Fruit fly (Drosophila melanogaster) Kc167 (cell line): ENCODE results near the gene grp.

ENCODE experiments used
- Myc ChIP-seq: fragments of >200 bp; optimal IDR thresholded peaks from 2 replicates; lab custom pipeline; 2017; ENCODE audit warnings: missing external identifiers
- Sin3A ChIP-seq: fragments of >200 bp; optimal IDR thresholded peaks from 2 replicates; lab custom pipeline; 2018; ENCODE audit warnings: missing external identifiers
- h ChIP-seq: fragments of >200 bp; optimal IDR thresholded peaks from 3 replicates; lab custom pipeline; 2018; ENCODE audit warnings: missing external identifiers
- insv ChIP-seq: fragments of >200 bp; optimal IDR thresholded peaks from 3 replicates; lab custom pipeline; 2018; ENCODE audit warnings: missing external identifiers
- psq ChIP-seq: fragments of >200 bp; optimal IDR thresholded peaks from 2 replicates; lab custom pipeline; 2017; ENCODE audit warnings: missing external identifiers
- ttk ChIP-seq: sonication (Bioruptor generic); optimal IDR thresholded peaks from 2 replicates; lab custom pipeline; 2017; ENCODE audit warnings: missing external identifiers

Gene grp

DNA sequence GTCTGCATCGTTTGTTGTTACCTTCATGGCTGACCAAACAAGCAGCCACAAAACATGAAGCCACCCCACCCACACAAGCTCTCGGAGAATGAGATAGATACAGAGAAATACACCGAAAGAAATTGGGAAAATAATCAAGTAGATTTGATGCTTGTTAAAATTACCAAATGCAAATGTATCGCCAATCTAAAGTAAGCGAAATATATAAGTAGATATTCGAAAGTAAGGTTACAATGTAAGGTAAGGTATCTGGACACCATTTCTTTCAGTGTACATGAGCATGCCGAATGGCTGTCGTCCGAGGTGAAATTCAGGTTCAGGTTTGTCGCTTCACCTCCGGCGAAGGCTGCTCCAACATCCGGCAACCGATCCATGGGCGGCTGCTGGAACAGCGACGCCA is 7.6 kb upstream of the grp start:
- TF ChIP-seq insv (lab: Kevin White, UChicago) (no peak), Sin3A (lab: Kevin White, UChicago) (no peak), Myc (no peak), psq (no peak), ttk (no peak)

DNA sequence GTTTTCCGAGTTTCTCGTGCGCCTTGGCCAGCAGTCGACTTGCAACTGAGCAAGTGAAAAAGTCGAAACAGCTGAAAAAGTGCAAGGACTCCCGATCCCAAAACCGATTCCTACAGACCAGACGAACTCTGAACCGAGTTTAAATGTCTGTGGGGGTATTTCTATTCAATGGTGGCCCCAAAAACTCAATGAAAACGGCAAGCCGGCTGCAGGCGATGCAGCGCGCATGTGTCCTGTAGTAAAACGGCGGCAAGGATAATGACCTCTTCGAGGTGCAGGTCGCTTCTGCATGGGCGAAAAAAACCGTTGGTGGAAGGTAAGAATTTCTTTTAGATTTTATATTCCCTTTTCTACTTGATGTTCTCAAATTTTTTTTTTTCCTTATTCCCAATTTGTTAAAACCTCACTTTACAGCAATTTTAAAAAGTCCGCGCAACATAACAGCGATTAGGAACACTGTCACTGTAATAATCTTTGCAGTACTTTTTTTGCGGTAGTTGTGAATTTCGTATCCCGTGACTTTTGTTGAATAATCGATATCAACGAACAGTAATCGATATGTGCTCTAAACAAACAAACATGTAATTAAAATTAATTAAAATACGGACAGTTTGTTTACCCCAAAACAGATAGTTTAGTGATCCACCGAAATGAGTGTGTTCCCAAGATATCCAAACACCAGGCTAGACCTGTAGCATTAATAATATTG is 3.0 kb upstream of the grp start, which contains the start of the genes Trpgamma and her:
Gene Trpgamma, minus strand, starts transcription at position 51 of the 709 bp plus-strand sequence.
Gene her, plus strand, starts transcription at position 535 of the 709 bp plus-strand sequence.
- TF ChIP-seq ttk = no peak
- TF ChIP-seq Myc = no peak
- no peak for TF ChIP-seq Sin3A (lab: Kevin White, UChicago)
- TF ChIP-seq insv (lab: Kevin White, UChicago) = no peak

DNA sequence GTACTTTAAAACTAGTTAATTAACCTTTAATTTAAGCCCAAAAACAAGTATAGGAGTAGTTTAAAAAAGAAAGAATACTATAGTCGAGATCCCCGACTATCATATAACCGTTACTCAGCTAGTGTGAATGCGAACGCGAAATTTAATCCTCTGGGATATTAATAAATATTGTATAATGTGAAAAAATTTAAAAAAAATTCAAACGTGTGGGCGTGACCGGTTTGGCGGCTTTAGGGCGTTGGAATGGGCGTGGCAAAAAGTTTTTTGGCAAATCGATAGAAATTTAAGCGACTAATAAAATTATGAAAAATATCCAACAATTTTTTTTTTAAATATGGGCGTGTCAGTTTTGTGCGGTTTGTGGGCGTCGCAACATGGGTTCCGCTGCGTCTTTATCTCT is 781 bp upstream of the grp start:
- no peak for TF ChIP-seq Myc
- TF ChIP-seq insv (lab: Kevin White, UChicago) = no peak
- no peak for TF ChIP-seq Sin3A (lab: Kevin White, UChicago)
- TF ChIP-seq ttk = no peak
- TF ChIP-seq h = no peak
- TF ChIP-seq psq = no peak

DNA sequence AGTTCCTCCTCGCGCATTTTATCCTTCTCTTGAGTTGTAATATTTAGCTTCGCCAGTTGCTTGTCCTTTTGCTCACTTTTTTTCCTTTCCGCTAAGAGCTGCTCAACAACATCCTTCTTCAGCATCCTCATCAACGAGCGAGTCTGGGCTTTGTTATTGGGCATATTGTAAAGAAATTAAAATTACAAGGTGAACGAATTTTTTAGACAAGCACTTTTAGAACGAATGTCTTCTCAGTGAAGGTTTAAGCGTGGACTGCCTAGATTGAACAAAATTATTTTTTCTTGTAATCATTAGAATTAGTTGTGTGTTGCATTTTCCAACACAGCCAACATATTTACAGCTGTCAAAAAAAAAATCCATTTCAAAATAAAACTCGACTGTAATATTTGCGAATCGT is 2.3 kb downstream of the grp start, which contains the start of gene CG33552:
Gene CG33552, plus strand, starts transcription at position 301 of the 400 bp plus-strand sequence.
- TF ChIP-seq insv (lab: Kevin White, UChicago) (no peak), Sin3A (lab: Kevin White, UChicago) (no peak), Myc (no peak), ttk (no peak), psq (no peak), h (no peak)

DNA sequence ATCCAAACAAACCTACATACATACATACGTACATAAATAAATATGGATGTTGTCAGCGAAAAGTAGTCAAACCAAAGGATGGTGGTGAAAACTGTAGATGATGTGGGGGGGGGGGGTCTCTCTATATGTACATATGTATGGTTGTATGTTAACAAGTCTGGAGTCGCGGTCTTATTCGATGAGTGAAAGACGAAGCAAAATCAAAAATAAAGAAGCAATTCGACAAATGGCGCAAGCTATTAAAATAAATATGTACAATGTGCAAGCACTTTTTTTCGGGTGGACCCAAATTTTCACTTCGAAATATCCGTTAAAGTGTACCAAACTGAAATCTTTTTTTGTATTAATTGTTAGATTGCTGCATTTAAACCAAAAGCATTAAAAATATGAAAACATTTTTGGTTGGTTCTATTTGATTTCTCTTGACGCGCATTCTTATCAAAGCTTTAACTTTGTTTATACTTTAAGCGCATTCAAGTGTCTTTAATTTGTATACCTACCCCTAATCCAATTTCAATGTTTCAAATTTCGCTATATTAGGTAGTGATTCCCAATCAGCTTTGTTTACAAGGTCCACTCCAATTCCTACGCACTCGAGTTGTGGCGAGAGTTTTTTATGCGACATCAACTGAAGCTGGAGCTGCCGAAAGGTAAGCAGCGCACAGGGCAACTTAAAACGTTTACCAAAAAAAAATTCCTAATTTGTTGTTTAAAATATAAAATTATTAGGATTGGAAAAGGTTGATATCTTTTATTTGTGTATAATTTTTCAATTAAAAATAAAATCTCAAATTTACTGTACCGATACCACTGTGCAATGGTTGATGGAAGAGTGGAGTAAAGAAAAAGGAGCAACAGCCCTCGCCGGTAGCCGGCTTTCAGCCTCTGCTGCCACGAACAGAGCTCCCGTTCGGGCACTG is 4.4 kb downstream of the grp start, which contains the start of gene CG31807:
Gene CG31807, minus strand, starts transcription at position 51 of the 920 bp plus-strand sequence.
- TF ChIP-seq insv (lab: Kevin White, UChicago) = no peak
- TF ChIP-seq ttk = no peak
- no peak for TF ChIP-seq h
- TF ChIP-seq Sin3A (lab: Kevin White, UChicago) = no peak
- TF ChIP-seq Myc = no peak
- no peak for TF ChIP-seq psq

DNA sequence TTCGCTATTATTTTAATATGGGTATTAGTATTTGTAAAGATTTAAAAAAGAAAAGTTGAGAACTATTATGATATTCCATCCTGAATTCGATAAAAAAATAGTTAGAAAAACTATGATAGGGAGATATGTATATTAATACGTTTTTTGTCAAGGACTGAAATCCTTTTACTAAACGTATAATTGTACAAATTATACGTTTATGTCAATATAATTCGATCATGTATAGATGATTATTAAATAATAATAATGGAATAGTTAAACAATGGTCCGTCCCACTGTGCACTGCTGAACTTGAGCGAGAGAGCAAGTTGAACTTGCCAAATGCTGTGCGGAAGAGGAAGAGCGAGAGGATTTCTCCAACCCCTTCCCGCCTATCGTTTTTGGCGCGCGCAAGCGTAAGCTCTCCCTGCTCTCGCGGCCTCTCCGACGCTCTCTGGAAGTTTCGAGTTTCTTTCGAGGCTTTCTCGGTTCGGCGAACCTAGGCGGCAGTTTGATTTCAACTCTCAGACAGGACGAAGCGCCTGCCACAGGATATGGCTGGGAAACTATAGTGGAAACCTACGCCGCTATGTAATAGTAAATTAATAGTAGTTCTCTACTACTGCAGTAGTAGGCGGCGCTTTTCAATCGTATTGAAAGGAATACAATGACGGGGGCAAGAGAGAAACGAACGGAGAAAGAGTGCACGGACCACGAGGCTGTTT is 5.2 kb downstream of the grp start:
- no peak for TF ChIP-seq Sin3A (lab: Kevin White, UChicago)
- TF ChIP-seq psq = no peak
- TF ChIP-seq Myc = no peak
- no peak for TF ChIP-seq ttk
- no peak for TF ChIP-seq insv (lab: Kevin White, UChicago)

DNA sequence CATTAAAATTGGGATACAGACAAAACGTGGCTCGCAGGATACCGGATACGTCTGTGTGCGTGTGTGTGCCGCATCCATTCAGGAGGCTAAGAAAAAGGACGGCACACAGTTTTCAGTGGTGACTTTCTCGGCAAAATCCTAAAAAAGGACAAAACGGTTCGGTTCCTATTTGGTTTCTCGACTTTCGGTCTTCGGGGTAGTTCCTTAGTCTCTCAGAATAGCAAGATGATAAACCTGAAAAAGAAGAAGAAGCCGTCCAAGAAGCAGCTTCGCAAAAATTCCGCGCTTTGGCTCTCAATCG is 5.7 kb downstream of the grp start:
- no peak for TF ChIP-seq ttk

DNA sequence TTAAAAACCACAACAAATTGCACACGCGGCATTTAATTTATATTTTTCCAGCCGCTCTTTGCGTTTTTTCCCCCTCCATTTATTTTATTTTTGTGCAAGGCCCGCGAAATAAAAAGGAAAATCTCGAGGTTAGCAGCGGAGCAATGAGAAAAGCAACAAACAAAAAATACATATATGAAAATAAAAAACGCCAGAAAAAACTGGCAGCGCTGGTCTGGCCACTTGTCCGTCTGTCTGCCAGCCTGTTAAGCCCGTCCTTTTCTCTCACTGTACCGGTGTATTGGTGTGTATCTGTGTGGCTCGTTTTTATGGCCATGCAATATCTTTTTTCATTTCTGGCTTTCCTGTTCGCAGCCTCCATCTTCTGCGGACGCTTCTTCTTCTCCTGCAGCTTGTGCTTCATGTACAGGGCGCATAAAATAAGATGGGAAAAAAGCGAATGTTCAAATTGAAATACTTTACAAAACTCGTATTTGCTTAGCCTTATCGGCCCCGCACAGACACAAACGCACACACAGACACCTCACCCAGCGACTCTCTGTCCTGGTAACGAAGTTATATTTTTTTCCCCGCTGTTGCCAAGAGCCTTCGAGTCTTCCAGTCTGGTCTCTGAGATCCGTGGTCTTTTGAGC is 6.7 kb downstream of the grp start:
- no peak for TF ChIP-seq ttk
- TF ChIP-seq Sin3A (lab: Kevin White, UChicago) = no peak
- no peak for TF ChIP-seq psq
- TF ChIP-seq insv (lab: Kevin White, UChicago) = no peak
- TF ChIP-seq h = no peak
- no peak for TF ChIP-seq Myc

DNA sequence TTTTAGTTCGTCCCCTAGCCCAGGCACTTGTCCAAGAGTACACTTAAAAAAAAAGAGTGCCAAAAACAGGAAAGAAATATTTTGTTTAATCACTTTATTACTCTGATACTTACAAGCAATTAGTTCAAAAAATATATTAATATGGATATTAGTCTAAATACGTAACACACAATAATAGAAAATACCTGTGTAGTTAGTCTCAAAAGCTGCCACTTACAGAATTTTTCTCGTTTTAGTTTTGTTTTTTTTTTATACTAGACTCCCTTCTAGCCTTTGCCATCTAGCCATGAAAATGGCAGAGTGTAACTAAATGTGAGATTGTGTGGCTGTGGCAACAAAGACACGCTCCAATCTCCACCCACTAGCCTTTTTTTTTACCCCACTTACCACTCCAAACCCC is 8.0 kb downstream of the grp start:
- TF ChIP-seq psq = no peak
- TF ChIP-seq Sin3A (lab: Kevin White, UChicago) = no peak
- no peak for TF ChIP-seq insv (lab: Kevin White, UChicago)
- no peak for TF ChIP-seq ttk
- TF ChIP-seq h = no peak
- no peak for TF ChIP-seq Myc

DNA sequence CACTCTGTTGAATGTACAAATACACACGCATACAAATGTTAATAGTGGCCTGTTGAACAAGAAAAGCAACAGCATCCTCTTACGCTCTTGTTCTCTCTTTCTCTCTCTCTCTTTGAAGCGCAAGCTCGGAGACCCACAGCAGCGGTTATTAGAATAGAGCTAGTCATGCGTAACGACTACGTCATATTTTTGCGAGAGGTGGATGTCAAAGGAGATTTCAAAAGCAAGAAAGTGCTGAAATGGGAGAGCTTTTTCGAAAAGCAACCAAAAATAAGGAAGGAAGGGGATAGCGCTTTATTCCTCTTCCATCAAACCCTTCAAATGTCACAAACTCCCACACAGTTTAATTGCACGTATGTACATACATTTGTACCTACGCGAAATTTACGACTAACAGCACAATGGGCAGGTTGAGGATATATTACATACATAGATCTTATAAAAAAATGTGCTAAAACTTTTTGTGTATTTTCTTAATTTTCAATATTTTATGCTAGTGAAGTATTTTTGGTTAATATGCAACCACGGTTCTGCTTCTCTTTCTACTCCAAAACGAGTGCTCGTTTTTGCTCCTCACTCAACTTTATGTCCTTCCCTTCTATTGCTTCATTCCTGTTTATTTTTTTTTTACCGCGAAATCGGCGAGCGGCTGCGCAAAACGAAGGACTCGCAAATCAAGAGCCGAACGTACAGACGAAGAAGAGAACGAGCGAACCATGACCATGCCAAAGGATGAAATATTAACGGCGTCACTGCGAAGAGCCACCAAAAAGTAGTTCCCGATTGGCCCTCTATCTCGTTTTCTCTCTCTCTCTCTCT is 10.2 kb downstream of the grp start:
- TF ChIP-seq insv (lab: Kevin White, UChicago) = no peak
- TF ChIP-seq Sin3A (lab: Kevin White, UChicago) = no peak
- no peak for TF ChIP-seq Myc
- no peak for TF ChIP-seq h
- TF ChIP-seq ttk = no peak
- no peak for TF ChIP-seq psq

DNA sequence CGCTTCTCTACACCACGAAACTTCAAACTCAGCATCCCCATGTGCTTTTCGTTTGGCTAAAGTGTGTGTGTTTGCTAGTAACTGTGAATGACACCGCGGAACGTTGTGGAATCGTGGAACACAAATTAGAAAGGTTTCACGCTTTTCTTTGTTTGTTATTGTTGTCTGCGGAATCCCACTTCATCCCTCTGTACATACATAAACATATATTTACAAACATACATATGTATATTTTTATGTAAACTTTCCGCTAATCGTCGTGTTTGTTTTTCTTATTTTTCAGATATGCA is 10.7 kb downstream of the grp start:
- TF ChIP-seq insv (lab: Kevin White, UChicago) = no peak
- no peak for TF ChIP-seq psq
- no peak for TF ChIP-seq ttk
- TF ChIP-seq Myc = no peak
- no peak for TF ChIP-seq h
- no peak for TF ChIP-seq Sin3A (lab: Kevin White, UChicago)

DNA sequence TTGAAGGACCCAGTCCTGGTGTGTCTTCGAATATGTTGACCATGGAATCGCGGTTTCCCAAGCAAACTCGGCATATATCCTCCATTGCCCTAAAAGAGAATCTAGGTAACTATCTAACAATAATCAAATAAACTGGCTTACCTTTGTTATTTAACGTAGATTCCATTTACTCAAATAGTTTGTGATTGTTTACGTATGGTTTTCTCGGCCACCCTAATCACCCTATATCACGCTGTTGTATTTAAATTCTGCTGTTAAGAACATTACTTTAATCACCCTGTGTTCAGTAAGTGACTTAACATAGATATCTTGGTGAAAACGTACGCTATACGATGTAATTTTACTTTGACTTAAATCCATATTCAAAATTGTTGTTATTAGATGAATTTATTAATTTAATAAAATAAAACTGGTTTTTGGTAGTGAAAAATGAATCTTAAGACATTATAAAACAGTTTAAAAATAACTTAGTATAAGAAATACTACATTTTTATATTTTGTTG is 23.2 kb downstream of the grp start:
- TF ChIP-seq h (no peak), psq (peak; percentile 46)
